Fruit fly (Drosophila melanogaster) whole organism, embryonic: Measurements from ENCODE around the gene mib1.

Experiments used
- Aef1 ChIP-seq: fragments of 200-800 bp; sonication (Bioruptor generic); IDR thresholded peaks from 3 replicates; pipeline ENCODE4 v1.3.6; 2022; ENCODE audit warnings: missing biosample characterization, missing genetic modification characterization
- Antp ChIP-seq: fragments of 200-800 bp; sonication (Bioruptor generic); optimal IDR thresholded peaks from 3 replicates; lab custom pipeline; 2016; ENCODE audit warnings: missing biosample characterization, missing genetic modification characterization
- Bdp1 ChIP-seq: fragments of 200-800 bp; sonication (Bioruptor generic); optimal IDR thresholded peaks from 3 replicates; lab custom pipeline; 2016; ENCODE audit warnings: missing biosample characterization, missing genetic modification characterization
- Bteb2 ChIP-seq: fragments of 200-800 bp; sonication (Bioruptor generic); optimal IDR thresholded peaks from 2 replicates; lab custom pipeline; 2016; ENCODE audit warnings: missing biosample characterization, missing genetic modification characterization
- C15 ChIP-seq: fragments of 200-800 bp; sonication (Bioruptor generic); IDR thresholded peaks from 3 replicates; pipeline ENCODE4 v1.3.6; 2022; ENCODE audit warnings: missing biosample characterization, missing genetic modification characterization
- CG12769 ChIP-seq: fragments of 200-800 bp; sonication (Bioruptor generic); optimal IDR thresholded peaks from 2 replicates; lab custom pipeline; 2019; ENCODE audit warnings: missing biosample characterization, mild to moderate bottlenecking, missing genetic modification characterization, moderate library complexity
- CG13287 ChIP-seq: fragments of 200-800 bp; sonication (Bioruptor generic); IDR thresholded peaks from 2 replicates; pipeline ENCODE4 v1.3.6; 2022; ENCODE audit warnings: missing biosample characterization, missing genetic modification characterization; ENCODE audit not compliant: partially characterized antibody
- CG1602 ChIP-seq: fragments of 200-800 bp; sonication (Bioruptor generic); optimal IDR thresholded peaks from 3 replicates; lab custom pipeline; 2016; ENCODE audit warnings: missing biosample characterization, missing genetic modification characterization
- CG16863 ChIP-seq: fragments of 200-800 bp; sonication (Bioruptor generic); optimal IDR thresholded peaks from 3 replicates; lab custom pipeline; 2016; ENCODE audit warnings: missing biosample characterization, missing genetic modification characterization
- CG17385 ChIP-seq: fragments of 200-800 bp; sonication (Bioruptor generic); optimal IDR thresholded peaks from 3 replicates; lab custom pipeline; 2018; ENCODE audit warnings: missing biosample characterization, mild to moderate bottlenecking, missing genetic modification characterization
- CG17568 ChIP-seq: fragments of 200-800 bp; sonication (Bioruptor generic); optimal IDR thresholded peaks from 2 replicates; lab custom pipeline; 2018; ENCODE audit warnings: missing biosample characterization, mild to moderate bottlenecking, missing genetic modification characterization, moderate library complexity
- CG18764 ChIP-seq: fragments of 200-800 bp; sonication (Bioruptor generic); optimal IDR thresholded peaks from 3 replicates; lab custom pipeline; 2016; ENCODE audit warnings: missing biosample characterization, missing genetic modification characterization
- CG2129 ChIP-seq: fragments of 200-800 bp; sonication (Bioruptor generic); IDR thresholded peaks from 2 replicates; pipeline ENCODE4 v1.3.6; 2022; ENCODE audit warnings: missing biosample characterization, missing genetic modification characterization; ENCODE audit not compliant: partially characterized antibody
- CG2202 ChIP-seq: fragments of 200-800 bp; sonication (Bioruptor generic); optimal IDR thresholded peaks from 2 replicates; lab custom pipeline; 2018; ENCODE audit warnings: missing biosample characterization, mild to moderate bottlenecking, missing genetic modification characterization
- CG30020 ChIP-seq: fragments of 200-800 bp; optimal IDR thresholded peaks from 2 replicates; lab custom pipeline; 2019; ENCODE audit warnings: missing biosample characterization, mild to moderate bottlenecking, missing genetic modification characterization, moderate library complexity
- CG30403 ChIP-seq: fragments of 200-800 bp; sonication (Bioruptor generic); optimal IDR thresholded peaks from 3 replicates; lab custom pipeline; 2016; ENCODE audit warnings: missing biosample characterization, missing genetic modification characterization
- Dip3 ChIP-seq: fragments of 200-800 bp; sonication (Bioruptor generic); optimal IDR thresholded peaks from 3 replicates; lab custom pipeline; 2016; ENCODE audit warnings: missing biosample characterization, missing genetic modification characterization
- Elba2 ChIP-seq: fragments of 200-800 bp; sonication (Bioruptor generic); optimal IDR thresholded peaks from 3 replicates; lab custom pipeline; 2016; ENCODE audit warnings: missing biosample characterization, missing genetic modification characterization
- HLHmδ ChIP-seq: fragments of 200-800 bp; sonication (Bioruptor generic); optimal IDR thresholded peaks from 2 replicates; lab custom pipeline; 2018; ENCODE audit warnings: missing biosample characterization, mild to moderate bottlenecking, missing genetic modification characterization, moderate library complexity
- Hmx ChIP-seq: fragments of 200-800 bp; sonication (Bioruptor generic); optimal IDR thresholded peaks from 2 replicates; lab custom pipeline; 2016; ENCODE audit warnings: missing biosample characterization, missing genetic modification characterization
- Hr78 ChIP-seq, 2 experiments: fragments of 200-800 bp in 1 of 2; fragments of >200 bp in 1 of 2; sonication (Bioruptor generic) in 1 of 2; optimal IDR thresholded peaks; 2 replicates each; lab custom pipeline; 2017 to 2019; ENCODE audit warnings: missing biosample characterization in 2 of 2, missing genetic modification characterization in 2 of 2, mild to moderate bottlenecking in 1 of 2, moderate library complexity in 1 of 2
- Kr ChIP-seq: fragments of 200-800 bp; sonication (Bioruptor generic); optimal IDR thresholded peaks from 2 replicates; lab custom pipeline; 2017; ENCODE audit warnings: missing biosample characterization, mild to moderate bottlenecking, missing genetic modification characterization
- Med ChIP-seq: fragments of 200-800 bp; sonication (Bioruptor generic); peaks from one replicate; lab custom pipeline; 2016; ENCODE audit warnings: missing biosample characterization, missing genetic modification characterization, mild to moderate bottlenecking, inconsistent platforms, moderate library complexity
- Nf-YB ChIP-seq: fragments of 200-800 bp; sonication (Bioruptor generic); optimal IDR thresholded peaks from 3 replicates; lab custom pipeline; 2019; ENCODE audit warnings: missing biosample characterization, mild to moderate bottlenecking, missing genetic modification characterization, moderate library complexity
- Oaz ChIP-seq: fragments of 200-800 bp; sonication (Bioruptor generic); IDR thresholded peaks from 2 replicates; pipeline ENCODE4 v1.3.6; 2022; ENCODE audit warnings: missing biosample characterization, missing genetic modification characterization
- Six4 ChIP-seq: fragments of 200-800 bp; sonication (Bioruptor generic); optimal IDR thresholded peaks from 2 replicates; lab custom pipeline; 2016; ENCODE audit warnings: missing biosample characterization, missing genetic modification characterization
- Sry-δ ChIP-seq: fragments of 200-800 bp; sonication (Bioruptor generic); optimal IDR thresholded peaks from 2 replicates; lab custom pipeline; 2016; ENCODE audit warnings: missing biosample characterization, missing genetic modification characterization
- Xbp1 ChIP-seq: fragments of 200-800 bp; sonication (Bioruptor generic); optimal IDR thresholded peaks from 3 replicates; lab custom pipeline; 2016; ENCODE audit warnings: missing biosample characterization, mild to moderate bottlenecking, missing genetic modification characterization
- ato ChIP-seq: fragments of 200-800 bp; sonication (Bioruptor generic); IDR thresholded peaks from 2 replicates; pipeline ENCODE4 v1.3.6; 2022; ENCODE audit warnings: missing biosample characterization, missing genetic modification characterization; ENCODE audit not compliant: partially characterized antibody
- az2 ChIP-seq: fragments of 200-800 bp; sonication (Bioruptor generic); optimal IDR thresholded peaks from 3 replicates; lab custom pipeline; 2016; ENCODE audit warnings: missing biosample characterization, missing genetic modification characterization
- bcd ChIP-seq: fragments of 200-800 bp; sonication (Bioruptor generic); optimal IDR thresholded peaks from 2 replicates; lab custom pipeline; 2017; ENCODE audit warnings: missing biosample characterization, mild to moderate bottlenecking, missing genetic modification characterization
- bowl ChIP-seq: fragments of 200-800 bp; sonication (Bioruptor generic); IDR thresholded peaks from 2 replicates; pipeline ENCODE4 v1.3.6; 2022; ENCODE audit warnings: missing biosample characterization, missing genetic modification characterization
- bsh ChIP-seq, 2 experiments: fragments of 200-800 bp; sonication (Bioruptor generic); optimal IDR thresholded peaks; 2 replicates each; lab custom pipeline; 2017 to 2018; ENCODE audit warnings: mild to moderate bottlenecking in 2 of 2, missing biosample characterization in 2 of 2, missing genetic modification characterization in 2 of 2, moderate library complexity in 1 of 2
- cad ChIP-seq: fragments of >200 bp; optimal IDR thresholded peaks from 2 replicates; lab custom pipeline; 2017; ENCODE audit warnings: missing biosample characterization, missing genetic modification characterization
- chinmo ChIP-seq: fragments of 200-800 bp; sonication (Bioruptor generic); IDR thresholded peaks from 4 replicates; pipeline ENCODE4 v1.3.6; 2022; ENCODE audit warnings: missing biosample characterization, missing genetic modification characterization; ENCODE audit not compliant: partially characterized antibody
- chn ChIP-seq: fragments of 200-800 bp; sonication (Bioruptor generic); optimal IDR thresholded peaks from 2 replicates; lab custom pipeline; 2016; ENCODE audit warnings: missing biosample characterization, missing genetic modification characterization
- ci ChIP-seq: fragments of 200-800 bp; sonication (Bioruptor generic); IDR thresholded peaks from 3 replicates; pipeline ENCODE4 v1.3.6; 2022; ENCODE audit warnings: missing biosample characterization, missing genetic modification characterization
- crc ChIP-seq: fragments of 200-800 bp; sonication (Bioruptor generic); optimal IDR thresholded peaks from 2 replicates; lab custom pipeline; 2016; ENCODE audit warnings: missing biosample characterization, missing genetic modification characterization
- exex ChIP-seq: fragments of 200-800 bp; sonication (Bioruptor generic); optimal IDR thresholded peaks from 4 replicates; lab custom pipeline; 2018; ENCODE audit warnings: missing biosample characterization, mild to moderate bottlenecking, missing genetic modification characterization, moderate library complexity
- fd3F ChIP-seq: fragments of 200-800 bp; sonication (Bioruptor generic); optimal IDR thresholded peaks from 2 replicates; lab custom pipeline; 2018; ENCODE audit warnings: missing biosample characterization, mild to moderate bottlenecking, missing genetic modification characterization, moderate library complexity
- fu2 ChIP-seq: fragments of 200-800 bp; sonication (Bioruptor generic); optimal IDR thresholded peaks from 2 replicates; lab custom pipeline; 2016; ENCODE audit warnings: missing biosample characterization, missing genetic modification characterization
- gem ChIP-seq: fragments of 200-800 bp; sonication (Bioruptor generic); optimal IDR thresholded peaks from 2 replicates; lab custom pipeline; 2019; ENCODE audit warnings: missing biosample characterization, mild to moderate bottlenecking, missing genetic modification characterization, moderate library complexity
- gfzf ChIP-seq: fragments of 200-800 bp; sonication (Bioruptor generic); optimal IDR thresholded peaks from 2 replicates; lab custom pipeline; 2016; ENCODE audit warnings: missing biosample characterization, mild to moderate bottlenecking, missing genetic modification characterization, moderate library complexity
- mam ChIP-seq: fragments of 200-800 bp; sonication (Bioruptor generic); optimal IDR thresholded peaks from 3 replicates; lab custom pipeline; 2016; ENCODE audit warnings: missing biosample characterization, missing genetic modification characterization
- mld ChIP-seq: fragments of 200-800 bp; sonication (Bioruptor generic); IDR thresholded peaks from 3 replicates; pipeline ENCODE4 v1.3.6; 2022; ENCODE audit warnings: missing biosample characterization, missing genetic modification characterization; ENCODE audit not compliant: partially characterized antibody
- onecut ChIP-seq: fragments of 200-800 bp; sonication (Bioruptor generic); IDR thresholded peaks from 2 replicates; pipeline ENCODE4 v1.3.6; 2022; ENCODE audit warnings: missing biosample characterization, missing genetic modification characterization
- pita ChIP-seq: fragments of 200-800 bp; sonication (Bioruptor generic); optimal IDR thresholded peaks from 2 replicates; lab custom pipeline; 2017; ENCODE audit warnings: missing biosample characterization, mild to moderate bottlenecking, missing genetic modification characterization
- tgo ChIP-seq: fragments of 200-800 bp; sonication (Bioruptor generic); IDR thresholded peaks from 3 replicates; pipeline ENCODE4 v1.3.6; 2022; ENCODE audit warnings: missing biosample characterization, missing genetic modification characterization
- zen2 ChIP-seq: fragments of 200-800 bp; sonication (Bioruptor generic); IDR thresholded peaks from 3 replicates; pipeline ENCODE4 v1.3.6; 2022; ENCODE audit warnings: missing biosample characterization, missing genetic modification characterization; ENCODE audit not compliant: partially characterized antibody

Gene mib1

DNA sequence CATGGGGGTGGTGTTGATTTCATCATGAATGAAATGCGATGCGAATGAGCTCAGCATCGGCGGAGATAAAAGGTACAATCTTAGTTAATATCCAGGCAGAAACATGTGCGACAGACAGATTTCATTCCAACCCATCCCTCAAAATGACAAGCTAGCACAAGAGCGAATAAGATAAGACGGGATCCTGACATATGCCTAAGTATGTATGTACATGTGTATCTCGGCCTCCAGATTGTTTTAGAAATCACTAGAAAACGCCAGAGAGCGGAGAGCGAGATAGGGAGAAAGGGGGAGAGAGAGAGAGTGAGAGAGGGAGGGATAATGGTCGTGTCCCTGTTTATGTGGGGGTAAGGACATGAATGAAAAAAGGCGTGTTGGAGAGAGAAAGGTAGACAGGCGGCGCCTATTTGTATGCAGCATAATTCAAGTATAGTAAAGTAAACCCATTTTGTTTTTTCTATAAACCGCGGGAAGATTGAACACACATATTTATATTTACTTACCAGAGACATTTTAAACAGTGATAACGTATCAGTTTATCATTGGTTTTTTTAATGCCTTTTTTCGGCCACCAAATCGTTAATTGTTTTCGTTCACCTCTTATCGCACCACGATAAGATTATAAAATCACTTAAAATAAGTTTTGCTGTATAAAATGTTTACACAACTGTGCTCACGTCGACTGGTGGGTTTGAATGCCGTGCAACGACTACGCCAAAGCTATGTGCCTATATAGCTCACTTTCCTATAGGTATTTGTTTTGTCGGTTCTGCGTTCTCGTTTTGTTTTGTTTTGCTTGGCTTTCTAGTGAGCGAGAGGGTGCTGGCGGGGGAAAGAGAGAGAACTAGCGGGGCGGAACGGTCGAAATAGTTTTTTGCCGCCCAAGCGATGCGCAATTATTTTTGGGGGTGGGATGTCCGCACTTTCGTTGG, 38.6 kb upstream of the mib1 start (continued):
- no peak for TF ChIP-seq Sry-δ
- TF ChIP-seq CG16863 (GFP tag; lab: Kevin White, UChicago) = no peak
- TF ChIP-seq CG2202 = no peak
- TF ChIP-seq zen2 (GFP tag; lab: Robert Waterston, UW) = no peak
- TF ChIP-seq gem (tag; lab: Kevin White, UChicago) = peak; percentile 31
- no peak for TF ChIP-seq Aef1
- 0 out of 4 replicates have a peak, but pooled peaks have one; percentile 11 for TF ChIP-seq chinmo (GFP tag; lab: Robert Waterston, UW)
- no peak for TF ChIP-seq Xbp1 (GFP tag; lab: Kevin White, UChicago)
- peak; percentile 33 for TF ChIP-seq Nf-YB (GFP tag; lab: Kevin White, UChicago)
- no peak for TF ChIP-seq ato (GFP tag; lab: Robert Waterston, UW)
- peak; percentile 34 for TF ChIP-seq CG17385 (GFP tag; lab: Kevin White, UChicago)
- peak; percentile 6 for TF ChIP-seq mam (GFP tag; lab: Kevin White, UChicago)
- TF ChIP-seq gfzf = no peak
- TF ChIP-seq CG18764 (GFP tag; lab: Kevin White, UChicago) = no peak
- TF ChIP-seq C15 (GFP tag; lab: Robert Waterston, UW) = no peak
- no peak for TF ChIP-seq bowl (GFP tag; lab: Robert Waterston, UW)
- no peak for TF ChIP-seq Hmx (GFP tag; lab: Kevin White, UChicago)
- no peak for TF ChIP-seq pita (GFP tag; lab: Kevin White, UChicago)
- TF ChIP-seq onecut (GFP tag; lab: Robert Waterston, UW) = no peak; the same call in 1 of the 2 replicates
- peak; percentile 82 for TF ChIP-seq Kr
- TF ChIP-seq fu2 (GFP tag; lab: Kevin White, UChicago) = no peak
- no peak for TF ChIP-seq Hr78 (GFP tag; optimal IDR thresholded peaks at IDR 0.05; lab: Kevin White, UChicago)
- peak; percentile 49 for TF ChIP-seq Med (GFP tag; lab: Kevin White, UChicago)
- no peak for TF ChIP-seq az2 (GFP tag; lab: Kevin White, UChicago)
- peak; percentile 100 for TF ChIP-seq exex (tag; lab: Kevin White, UChicago)
- TF ChIP-seq HLHmδ (GFP tag; lab: Kevin White, UChicago) = peak; percentile 9
- TF ChIP-seq CG30403 (GFP tag; lab: Kevin White, UChicago) = no peak
- TF ChIP-seq Bteb2 = no peak
- no peak for TF ChIP-seq tgo (GFP tag; lab: Robert Waterston, UW)
- no peak for TF ChIP-seq Bdp1 (GFP tag; lab: Kevin White, UChicago)
- TF ChIP-seq Dip3 = no peak
- TF ChIP-seq Antp (GFP tag; lab: Kevin White, UChicago) = no peak
- TF ChIP-seq crc = no peak
- TF ChIP-seq CG12769 (tag; lab: Kevin White, UChicago) = peak; percentile 68
- peak; percentile 6 for TF ChIP-seq chn (GFP tag; lab: Kevin White, UChicago)
- TF ChIP-seq bcd = peak; percentile 32
- TF ChIP-seq CG13287 (GFP tag; lab: Robert Waterston, UW) = no peak
- TF ChIP-seq CG30020 = no peak
- no peak for TF ChIP-seq cad (GFP tag; lab: Kevin White, UChicago)
- peak; percentile 58 for TF ChIP-seq CG17568 (GFP tag; lab: Kevin White, UChicago)
- no peak for TF ChIP-seq Oaz (GFP tag; lab: Robert Waterston, UW)
- TF ChIP-seq CG2129 (GFP tag; lab: Robert Waterston, UW) = no peak
- TF ChIP-seq bsh (GFP tag; optimal IDR thresholded peaks at IDR 0.05; lab: Kevin White, UChicago) = peak; percentile 19 to 57
- TF ChIP-seq ci (GFP tag; lab: Robert Waterston, UW) = no peak
- no peak for TF ChIP-seq Six4 (GFP tag; lab: Kevin White, UChicago)
- TF ChIP-seq CG1602 (GFP tag; lab: Kevin White, UChicago) = no peak
- peak; percentile 59 for TF ChIP-seq Elba2
- TF ChIP-seq fd3F (GFP tag; lab: Kevin White, UChicago) = no peak
- no peak for TF ChIP-seq mld (GFP tag; lab: Robert Waterston, UW)
